Fruit fly (Drosophila melanogaster): ENCODE measurements around the gene PGRP-LE.

PGRP-LE gene

dm6 chrX:15834594-15835236, 31.0 kb upstream of the PGRP-LE start:
- TF ChIP-seq Hr78 (GFP tag; optimal IDR thresholded peaks at IDR 0.05), result no peak
- peak; percentile 63 for TF ChIP-seq Vsx2 (GFP tag; optimal IDR thresholded peaks at IDR 0.05; ENCODE audit: partially characterized antibody)
- TF ChIP-seq pan (optimal IDR thresholded peaks at IDR 0.05), result no peak
- peak; percentile 27 for TF ChIP-seq Jra (GFP tag; optimal IDR thresholded peaks at IDR 0.05)
- TF ChIP-seq sv (GFP tag; optimal IDR thresholded peaks at IDR 0.05), result no peak
- TF ChIP-seq Mio (GFP tag; optimal IDR thresholded peaks at IDR 0.05), result no peak
- peak; percentile 49 to 85 for TF ChIP-seq dl (GFP tag; optimal IDR thresholded peaks at IDR 0.05; ENCODE audit: insufficient read depth in 1 of 2, partially characterized antibody in 2 of 2)
- TF ChIP-seq CG9705 (GFP tag; optimal IDR thresholded peaks at IDR 0.05), result no peak
- TF ChIP-seq foxo (GFP tag; optimal IDR thresholded peaks at IDR 0.05), result peak in 1 of 2 experiments; percentile 3
- no peak for TF ChIP-seq tai (GFP tag; optimal IDR thresholded peaks at IDR 0.05)
- peak; percentile 5 for TF ChIP-seq Hr83 (GFP tag; optimal IDR thresholded peaks at IDR 0.05; ENCODE audit: poor library complexity, severe bottlenecking)
- no peak for TF ChIP-seq br (GFP tag; optimal IDR thresholded peaks at IDR 0.05)
- no peak for TF ChIP-seq fru (GFP tag; optimal IDR thresholded peaks at IDR 0.05)
- peak; percentile 23 for TF ChIP-seq Hnf4 (GFP tag; optimal IDR thresholded peaks at IDR 0.05)
- TF ChIP-seq h (GFP tag; optimal IDR thresholded peaks at IDR 0.05), result peak; percentile 8
- TF ChIP-seq brk (GFP tag; optimal IDR thresholded peaks at IDR 0.05), result peak; percentile 46
- peak; percentile 86 for TF ChIP-seq Dif (GFP tag; optimal IDR thresholded peaks at IDR 0.05; ENCODE audit: partially characterized antibody)
- peak; percentile 47 for TF ChIP-seq woc (GFP tag; optimal IDR thresholded peaks at IDR 0.05)
- peak; percentile 26 for TF ChIP-seq N (GFP tag; optimal IDR thresholded peaks at IDR 0.05)
- TF ChIP-seq jim (GFP tag; optimal IDR thresholded peaks at IDR 0.05), result no peak
- TF ChIP-seq Rel (GFP tag; optimal IDR thresholded peaks at IDR 0.05), result no peak
- peak; percentile 95 for TF ChIP-seq Rel (tag; optimal IDR thresholded peaks at IDR 0.05)
- TF ChIP-seq lola (GFP tag; optimal IDR thresholded peaks at IDR 0.05), result no peak
- no peak for TF ChIP-seq Sp1 (GFP tag; optimal IDR thresholded peaks at IDR 0.05)
- TF ChIP-seq usp (GFP tag; optimal IDR thresholded peaks at IDR 0.05), result no peak

dm6 chrX:15833957-15834356, 30.3 kb upstream of the PGRP-LE start:
- TF ChIP-seq Hnf4 (GFP tag; optimal IDR thresholded peaks at IDR 0.05), result no peak
- no peak for TF ChIP-seq rgr (GFP tag; optimal IDR thresholded peaks at IDR 0.05)
- TF ChIP-seq Dfd (GFP tag; optimal IDR thresholded peaks at IDR 0.05), result no peak
- no peak for TF ChIP-seq pan (optimal IDR thresholded peaks at IDR 0.05)
- no peak for TF ChIP-seq Abd-B (GFP tag; optimal IDR thresholded peaks at IDR 0.05)
- TF ChIP-seq jim (GFP tag; optimal IDR thresholded peaks at IDR 0.05), result no peak
- no peak for TF ChIP-seq foxo (GFP tag; optimal IDR thresholded peaks at IDR 0.05)
- TF ChIP-seq Jra (GFP tag; optimal IDR thresholded peaks at IDR 0.05), result no peak
- no peak for TF ChIP-seq dmrt93B (GFP tag; optimal IDR thresholded peaks at IDR 0.05)
- TF ChIP-seq GATAd (GFP tag; optimal IDR thresholded peaks at IDR 0.05), result no peak
- no peak for TF ChIP-seq Hr83 (GFP tag; optimal IDR thresholded peaks at IDR 0.05; ENCODE audit: poor library complexity, severe bottlenecking)

- TF ChIP-seq Dif (GFP tag; optimal IDR thresholded peaks at IDR 0.05; ENCODE audit: partially characterized antibody) (no peak), Abd-B (GFP tag; optimal IDR thresholded peaks at IDR 0.05) (no peak), sage (GFP tag; optimal IDR thresholded peaks at IDR 0.05) (no peak), sv (GFP tag; optimal IDR thresholded peaks at IDR 0.05) (no peak), br (GFP tag; optimal IDR thresholded peaks at IDR 0.05) (no peak), Mio (GFP tag; optimal IDR thresholded peaks at IDR 0.05) (no peak), h (GFP tag; optimal IDR thresholded peaks at IDR 0.05) (no peak), Sp1 (GFP tag; optimal IDR thresholded peaks at IDR 0.05) (no peak), Myc (optimal IDR thresholded peaks at IDR 0.05) (no peak), Vsx2 (GFP tag; optimal IDR thresholded peaks at IDR 0.05; ENCODE audit: partially characterized antibody) (no peak), woc (GFP tag; optimal IDR thresholded peaks at IDR 0.05) (no peak), brk (GFP tag; optimal IDR thresholded peaks at IDR 0.05) (no peak), N (GFP tag; optimal IDR thresholded peaks at IDR 0.05) (no peak)
These were observed 18.7 kb upstream of the PGRP-LE start for dm6 chrX:15822363-15822762.

dm6 chrX:15818608-15819184, 15.0 kb upstream of the PGRP-LE start:
- TF ChIP-seq CG32264 (GFP tag; optimal IDR thresholded peaks at IDR 0.05) (no peak), woc (GFP tag; optimal IDR thresholded peaks at IDR 0.05) (peak; percentile 34), foxo (GFP tag; optimal IDR thresholded peaks at IDR 0.05) (peak in 1 of 2 experiments; percentile 20), HLH106 (tag; optimal IDR thresholded peaks at IDR 0.05) (peak; percentile 5), Mio (GFP tag; optimal IDR thresholded peaks at IDR 0.05) (no peak)
